Fruit fly (Drosophila melanogaster) whole organism, pupa: ENCODE results near the gene CG43993.
A peak's percentile ranks its signal among the peaks of the same experiment; 100 is the strongest.

Experiments
- CG10348 ChIP-seq: fragments of 200-800 bp; sonication (Bioruptor generic); IDR thresholded peaks from 2 replicates; pipeline ENCODE4 v1.3.6; 2022; ENCODE audit warnings: missing biosample characterization, missing genetic modification characterization
- CG12605 ChIP-seq: fragments of 200-800 bp; sonication (Bioruptor generic); IDR thresholded peaks from 2 replicates; pipeline ENCODE4 v1.3.6; 2022; ENCODE audit warnings: missing biosample characterization, missing genetic modification characterization
- CG13204 ChIP-seq: fragments of 200-800 bp; sonication (Bioruptor generic); optimal IDR thresholded peaks from 2 replicates; lab custom pipeline; 2018; ENCODE audit warnings: missing biosample characterization, mild to moderate bottlenecking, missing genetic modification characterization, moderate library complexity
- CG14655 ChIP-seq: fragments of 200-800 bp; sonication (Bioruptor generic); optimal IDR thresholded peaks from 3 replicates; lab custom pipeline; 2017; ENCODE audit warnings: mild to moderate bottlenecking, missing biosample characterization, missing genetic modification reagents, missing genetic modification characterization
- CG15710 ChIP-seq: fragments of 200-800 bp; sonication (Bioruptor generic); optimal IDR thresholded peaks from 2 replicates; lab custom pipeline; 2018; ENCODE audit warnings: missing biosample characterization, mild to moderate bottlenecking, missing genetic modification characterization, moderate library complexity
- CG17806 ChIP-seq: fragments of 200-800 bp; sonication (Bioruptor generic); optimal IDR thresholded peaks from 2 replicates; lab custom pipeline; 2018; ENCODE audit warnings: missing biosample characterization, mild to moderate bottlenecking, missing genetic modification characterization, moderate library complexity
- CG32121 ChIP-seq: fragments of 200-800 bp; sonication (Bioruptor generic); IDR thresholded peaks from 2 replicates; pipeline ENCODE4 v1.3.6; 2022; ENCODE audit warnings: missing biosample characterization, missing genetic modification characterization
- CG34367 ChIP-seq: fragments of 200-800 bp; sonication (Bioruptor generic); optimal IDR thresholded peaks from 2 replicates; lab custom pipeline; 2018; ENCODE audit warnings: missing biosample characterization, mild to moderate bottlenecking, missing genetic modification characterization
- CG4496 ChIP-seq: fragments of 200-800 bp; sonication (Bioruptor generic); IDR thresholded peaks from 3 replicates; pipeline ENCODE4 v1.3.6; 2022; ENCODE audit warnings: missing biosample characterization, missing genetic modification characterization
- CG8159 ChIP-seq: fragments of 200-800 bp; sonication (Bioruptor generic); optimal IDR thresholded peaks from 3 replicates; lab custom pipeline; 2018; ENCODE audit warnings: missing biosample characterization, mild to moderate bottlenecking, missing genetic modification characterization, moderate library complexity
- CG8301 ChIP-seq: fragments of 200-800 bp; sonication (Bioruptor generic); optimal IDR thresholded peaks from 2 replicates; lab custom pipeline; 2018; ENCODE audit warnings: missing biosample characterization, mild to moderate bottlenecking, missing genetic modification characterization
- CG9948 ChIP-seq: fragments of 200-800 bp; sonication (Bioruptor generic); optimal IDR thresholded peaks from 2 replicates; lab custom pipeline; 2018; ENCODE audit warnings: missing biosample characterization, mild to moderate bottlenecking, missing genetic modification characterization, moderate library complexity
- D1 ChIP-seq: fragments of 200-800 bp; sonication (Bioruptor generic); optimal IDR thresholded peaks from 2 replicates; lab custom pipeline; 2018; ENCODE audit warnings: missing biosample characterization, mild to moderate bottlenecking, missing genetic modification characterization, moderate library complexity
- EcR ChIP-seq: fragments of 200-800 bp; sonication (Bioruptor generic); optimal IDR thresholded peaks from 3 replicates; lab custom pipeline; 2019; ENCODE audit warnings: missing biosample characterization, missing genetic modification characterization, mild to moderate bottlenecking, moderate library complexity, missing genetic modification reagents
- Ets98B ChIP-seq: fragments of 200-800 bp; sonication (Bioruptor generic); IDR thresholded peaks from 2 replicates; pipeline ENCODE4 v1.3.6; 2022; ENCODE audit warnings: missing biosample characterization, missing genetic modification characterization
- Pif1A ChIP-seq: fragments of 200-800 bp; sonication (Bioruptor generic); optimal IDR thresholded peaks from 3 replicates; lab custom pipeline; 2016; ENCODE audit warnings: missing biosample characterization, missing genetic modification characterization
- Pif1B ChIP-seq: fragments of 200-800 bp; sonication (Bioruptor generic); optimal IDR thresholded peaks from 3 replicates; lab custom pipeline; 2016; ENCODE audit warnings: missing biosample characterization, missing genetic modification characterization
- Snoo ChIP-seq: fragments of 200-800 bp; sonication (Bioruptor generic); optimal IDR thresholded peaks from 3 replicates; lab custom pipeline; 2017; ENCODE audit warnings: missing biosample characterization, mild to moderate bottlenecking, missing genetic modification characterization, inconsistent platforms
- fd96Ca ChIP-seq: fragments of 200-800 bp; sonication (Bioruptor generic); IDR thresholded peaks from 3 replicates; pipeline ENCODE4 v1.3.6; 2022; ENCODE audit warnings: missing biosample characterization, missing genetic modification characterization
- gl ChIP-seq: fragments of 200-800 bp; sonication (Bioruptor generic); optimal IDR thresholded peaks from 2 replicates; lab custom pipeline; 2018; ENCODE audit warnings: missing biosample characterization, mild to moderate bottlenecking, missing genetic modification characterization
- rn ChIP-seq: fragments of 200-800 bp; sonication (Bioruptor generic); IDR thresholded peaks from 2 replicates; pipeline ENCODE4 v1.3.6; 2022; ENCODE audit warnings: missing biosample characterization, missing genetic modification characterization

The CG43993 gene

DNA sequence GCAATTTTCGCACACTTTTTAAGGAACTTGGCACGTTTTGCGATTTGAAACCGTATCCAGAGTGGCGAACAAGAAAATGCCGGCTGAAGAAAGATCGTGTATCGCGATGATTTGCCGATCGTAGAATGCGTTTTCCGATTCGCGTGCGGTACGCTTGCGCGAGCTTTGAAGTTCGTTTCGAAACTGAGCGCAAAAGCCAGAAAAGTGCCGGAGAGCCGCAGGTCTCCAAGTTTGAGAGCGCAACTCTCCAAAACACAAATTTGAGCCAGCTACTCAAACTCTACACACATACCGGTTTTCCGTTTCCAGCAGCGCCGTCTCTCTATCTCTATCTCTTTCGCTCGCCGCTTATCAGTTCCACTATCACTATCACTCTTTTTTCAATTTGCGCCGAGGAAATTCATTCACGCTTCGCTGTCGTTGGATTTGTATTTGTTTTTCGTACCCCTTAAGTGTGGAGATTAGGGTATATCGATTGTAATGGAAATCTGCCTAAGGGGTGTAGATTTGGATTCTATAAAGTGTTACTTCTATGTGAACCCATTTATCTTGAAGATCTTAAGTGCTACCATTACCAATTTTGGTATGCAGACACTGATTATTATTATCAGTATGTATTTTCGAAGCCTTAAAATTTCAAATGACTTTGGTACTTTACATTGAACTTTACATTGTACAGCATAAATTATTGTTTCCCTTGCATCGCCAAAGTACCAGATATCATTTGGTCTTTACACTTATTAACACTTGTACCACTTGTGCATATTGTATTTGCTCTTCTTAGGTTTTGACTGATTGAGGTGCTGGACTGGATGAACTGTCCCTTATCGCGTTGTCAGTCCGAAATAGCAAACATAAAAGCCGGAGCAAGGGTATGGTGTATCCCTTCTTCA lies 24.2 kb downstream of the CG43993 start:
- no peak for TF ChIP-seq Snoo (tag; lab: Kevin White, UChicago)
- peak; percentile 25; the same call in 1 of the 2 replicates for TF ChIP-seq Ets98B
- no peak for TF ChIP-seq CG13204 (GFP tag; lab: Kevin White, UChicago)
- peak; percentile 40 for TF ChIP-seq Pif1B (GFP tag; lab: Kevin White, UChicago)
- TF ChIP-seq CG17806: peak; percentile 53
- peak; percentile 62 for TF ChIP-seq CG9948
- TF ChIP-seq CG8159: peak; percentile 73
- TF ChIP-seq CG8301: peak; percentile 70
- peak; percentile 81 for TF ChIP-seq CG14655 (GFP tag; lab: Kevin White, UChicago)
- TF ChIP-seq CG4496 (GFP tag; lab: Robert Waterston, UW): peak; percentile 53; the same call in 2 of the 3 replicates
- TF ChIP-seq fd96Ca: no peak
- peak; percentile 27 for TF ChIP-seq CG15710 (tag; lab: Kevin White, UChicago)
- no peak for TF ChIP-seq rn (GFP tag; lab: Robert Waterston, UW)
- no peak; the same call in 1 of the 2 replicates for TF ChIP-seq CG12605 (GFP tag; lab: Robert Waterston, UW)
- no peak for TF ChIP-seq CG32121
- no peak for TF ChIP-seq CG10348
- peak; percentile 49 for TF ChIP-seq CG34367
- TF ChIP-seq Pif1A (GFP tag; lab: Kevin White, UChicago): peak; percentile 77
- TF ChIP-seq, all 21 proteins: peak for 11

DNA sequence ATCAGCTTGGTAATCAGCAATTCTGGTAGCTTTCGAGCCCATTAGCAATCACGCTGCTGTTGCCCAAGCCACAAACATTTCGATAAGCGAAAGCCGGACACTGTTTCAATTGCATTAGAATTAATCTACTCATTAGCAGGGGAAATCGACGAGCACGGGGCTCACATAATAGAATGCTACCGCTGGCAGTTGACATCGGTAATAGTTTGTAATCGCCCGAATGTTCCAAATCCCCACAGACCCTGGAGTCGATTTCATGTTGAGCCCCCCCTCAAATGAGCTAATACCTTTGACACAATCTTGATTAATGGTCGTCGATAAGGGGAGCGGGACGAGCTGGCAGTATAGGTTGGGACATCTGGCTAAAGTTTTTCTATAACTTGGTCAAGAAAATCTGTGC lies 25.2 kb downstream of the CG43993 start:
- TF ChIP-seq Pif1A (GFP tag; lab: Kevin White, UChicago): no peak

- no peak for TF ChIP-seq CG12605 (GFP tag; lab: Robert Waterston, UW)
- TF ChIP-seq EcR (GFP tag; lab: Kevin White, UChicago): no peak
- no peak for TF ChIP-seq fd96Ca
- peak; percentile 92 for TF ChIP-seq CG14655 (GFP tag; lab: Kevin White, UChicago)
- peak; percentile 91 for TF ChIP-seq Pif1A (GFP tag; lab: Kevin White, UChicago)
- peak; percentile 84 for TF ChIP-seq CG8301
- TF ChIP-seq Ets98B: no peak
- TF ChIP-seq Snoo (tag; lab: Kevin White, UChicago): no peak
- peak; percentile 88 for TF ChIP-seq CG8159
- no peak for TF ChIP-seq CG10348
- no peak for TF ChIP-seq CG32121
- peak; percentile 83 for TF ChIP-seq CG17806
- peak; percentile 24 for TF ChIP-seq gl
- no peak for TF ChIP-seq rn (GFP tag; lab: Robert Waterston, UW)
- TF ChIP-seq CG15710 (tag; lab: Kevin White, UChicago): peak; percentile 36
- TF ChIP-seq CG13204 (GFP tag; lab: Kevin White, UChicago): no peak
- TF ChIP-seq CG9948: peak; percentile 75
- peak; percentile 69 for TF ChIP-seq Pif1B (GFP tag; lab: Kevin White, UChicago)
- peak; percentile 9 for TF ChIP-seq D1 (tag; lab: Kevin White, UChicago)
- peak; percentile 27; the same call in 1 of the 3 replicates for TF ChIP-seq CG4496 (GFP tag; lab: Robert Waterston, UW)
- TF ChIP-seq CG34367: peak; percentile 26
Observed at dm6 chr3L:12058293-12058842, 26.0 kb downstream of the CG43993 start.

DNA sequence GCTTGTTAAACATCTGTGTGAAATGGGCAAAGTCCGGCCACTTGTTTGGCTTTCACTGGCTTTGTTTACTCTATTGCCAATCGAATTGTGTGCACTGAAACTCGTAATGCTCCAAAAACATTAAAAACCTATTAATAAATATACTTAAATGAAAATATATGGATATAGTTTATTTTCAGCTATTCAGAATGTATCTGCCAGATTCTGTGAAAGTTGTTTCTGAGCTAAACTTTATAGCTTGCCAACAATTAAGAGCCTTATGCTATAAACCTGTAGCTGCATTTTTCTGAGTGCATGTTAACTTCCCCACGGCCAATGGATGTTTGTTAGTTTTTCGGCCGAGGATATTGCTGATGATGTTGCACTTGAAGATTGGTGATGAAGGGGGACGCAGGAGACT lies 27.7 kb downstream of the CG43993 start:
- TF ChIP-seq CG8301 (peak; percentile 58), CG17806 (no peak), CG4496 (GFP tag; lab: Robert Waterston, UW) (0 out of 3 replicates have a peak, but pooled peaks have one; percentile 48), CG14655 (GFP tag; lab: Kevin White, UChicago) (peak; percentile 44), Pif1B (GFP tag; lab: Kevin White, UChicago) (no peak)

DNA sequence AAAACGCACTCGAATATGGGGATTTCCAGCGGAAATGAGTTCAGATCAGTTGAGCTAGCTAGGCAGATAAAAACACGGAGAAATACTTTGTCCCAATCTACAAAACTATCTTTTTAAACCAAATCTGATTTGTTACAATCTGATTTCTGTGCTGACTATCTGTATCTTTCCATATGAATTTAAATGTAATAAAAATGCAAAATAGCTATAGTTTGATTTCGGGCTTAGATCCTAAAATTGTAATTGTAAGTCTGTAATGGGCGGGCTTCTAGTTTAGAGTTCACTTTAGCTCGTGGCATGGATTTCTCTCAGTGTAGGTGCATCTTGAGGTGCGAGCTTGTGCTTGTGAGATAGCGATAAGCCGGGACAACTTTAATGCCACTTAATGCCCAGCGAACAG lies 29.9 kb downstream of the CG43993 start:
- TF ChIP-seq CG14655 (GFP tag; lab: Kevin White, UChicago): peak; percentile 21
- TF ChIP-seq Snoo (tag; lab: Kevin White, UChicago): no peak
- peak; percentile 33 for TF ChIP-seq CG9948
- TF ChIP-seq CG8159: peak; percentile 31
- peak; percentile 15 for TF ChIP-seq CG17806
- TF ChIP-seq CG8301: peak; percentile 30
- TF ChIP-seq Ets98B: no peak

dm6 chr3L:12062788-12063218 lies 30.4 kb downstream of the CG43993 start:
- TF ChIP-seq CG8159 (peak; percentile 58), CG34367 (peak; percentile 59), CG9948 (peak; percentile 59), rn (GFP tag; lab: Robert Waterston, UW) (no peak), CG12605 (GFP tag; lab: Robert Waterston, UW) (peak; percentile 71; the same call in 1 of the 2 replicates), EcR (GFP tag; lab: Kevin White, UChicago) (peak; percentile 92), Ets98B (peak; percentile 49), CG15710 (tag; lab: Kevin White, UChicago) (peak; percentile 59), gl (peak; percentile 35), CG14655 (GFP tag; lab: Kevin White, UChicago) (peak; percentile 77), Snoo (tag; lab: Kevin White, UChicago) (no peak), D1 (tag; lab: Kevin White, UChicago) (no peak), Pif1A (GFP tag; lab: Kevin White, UChicago) (peak; percentile 64), CG10348 (no peak), CG8301 (peak; percentile 61), Pif1B (GFP tag; lab: Kevin White, UChicago) (peak; percentile 28), fd96Ca (peak; percentile 65; the same call in 2 of the 3 replicates), CG17806 (peak; percentile 64), CG32121 (no peak), CG4496 (GFP tag; lab: Robert Waterston, UW) (peak; percentile 83), CG13204 (GFP tag; lab: Kevin White, UChicago) (peak; percentile 32)
